Worm (Caenorhabditis elegans): Measurements from ENCODE around the gene sod-4.

sod-4 gene

DNA sequence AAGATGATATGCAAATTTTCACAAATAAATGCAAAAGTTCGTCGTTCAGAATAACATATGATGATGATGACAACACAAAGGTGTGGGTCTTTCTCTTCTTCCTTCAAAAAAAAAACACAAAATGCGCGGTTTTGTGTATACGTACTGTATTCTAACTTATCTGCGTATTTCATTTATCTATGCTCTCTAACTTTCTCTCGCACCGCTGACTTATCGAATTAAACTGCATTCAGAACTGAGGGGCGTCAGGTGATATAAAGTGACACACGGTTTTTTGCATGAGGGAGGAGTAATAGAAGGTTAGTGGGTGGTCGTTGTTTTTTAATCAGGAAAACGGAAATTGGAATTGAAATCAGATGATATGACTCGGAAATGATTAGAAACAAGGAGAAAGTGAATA, at the start of gene sod-4:
Gene sod-4, minus strand, starts transcription at position 109 of the 400 bp plus-strand sequence.
- TF ChIP-seq dao-5 (tag; optimal IDR thresholded peaks at IDR 0.05) (no peak), W03F9.2 (tag; optimal IDR thresholded peaks at IDR 0.05) (no peak), him-1 (tag; optimal IDR thresholded peaks at IDR 0.05) (no peak)

DNA sequence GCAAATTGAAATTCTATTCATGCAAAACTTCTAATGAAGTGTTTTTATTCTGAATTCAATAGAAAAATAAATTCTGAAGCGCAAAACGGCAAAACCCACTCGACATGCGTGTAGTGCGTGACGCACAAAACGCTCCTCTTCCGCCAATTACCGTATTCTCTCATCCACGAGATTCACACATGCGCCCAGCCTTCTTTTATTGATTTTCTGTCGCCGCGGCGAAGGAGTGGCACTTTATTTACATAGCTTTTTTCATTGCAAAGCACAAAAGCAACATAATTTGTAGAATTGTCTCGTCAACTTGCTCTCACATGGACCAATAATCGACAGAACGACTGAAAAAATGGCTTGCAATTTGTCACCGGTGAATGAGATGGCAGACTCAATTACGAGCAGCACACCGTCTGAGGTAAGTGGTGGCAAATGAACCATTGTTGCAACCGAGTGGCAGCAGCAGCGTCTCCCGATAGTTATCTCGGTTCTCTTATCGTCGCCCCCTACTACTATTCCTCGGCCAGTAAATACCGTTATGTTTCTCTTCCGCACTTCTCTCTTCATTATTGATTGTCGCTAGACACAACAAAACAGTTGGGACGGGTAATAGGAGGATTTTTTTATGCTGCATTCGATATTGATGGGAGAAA, 46.0 kb upstream of the sod-4 start, which contains the start of gene unc-16:
Gene unc-16, plus strand, starts transcription at position 243 of the 644 bp plus-strand sequence.
- TF ChIP-seq dao-5 (tag; optimal IDR thresholded peaks at IDR 0.05): no peak
- TF ChIP-seq him-1 (tag; optimal IDR thresholded peaks at IDR 0.05): peak; percentile 55
- peak; percentile 84 for TF ChIP-seq W03F9.2 (tag; optimal IDR thresholded peaks at IDR 0.05)

DNA sequence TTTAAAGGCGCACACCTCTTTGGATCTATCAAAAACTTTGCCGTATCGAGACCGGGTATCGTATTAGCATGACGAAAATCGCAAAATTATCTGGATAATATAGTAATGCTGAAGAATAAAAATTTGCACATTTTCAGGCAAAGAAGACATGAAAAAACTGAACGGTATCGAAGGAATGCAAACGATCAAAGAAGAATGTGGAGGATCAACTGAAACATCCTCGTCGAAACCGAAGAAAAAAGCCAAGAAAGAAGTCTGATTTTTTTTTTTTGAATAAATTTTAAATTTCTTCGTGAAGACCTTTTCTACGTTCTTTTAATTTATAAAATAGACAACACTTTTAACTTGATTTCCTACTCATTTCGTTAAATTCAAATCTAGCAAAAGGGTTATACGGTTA, 44.6 kb upstream of the sod-4 start, which contains the start of gene ZK1098.12:
Gene ZK1098.12, plus strand, starts transcription at position 301 of the 400 bp plus-strand sequence.
- TF ChIP-seq him-1 (tag; optimal IDR thresholded peaks at IDR 0.05): no peak
- TF ChIP-seq W03F9.2 (tag; optimal IDR thresholded peaks at IDR 0.05): no peak
- no peak for TF ChIP-seq dao-5 (tag; optimal IDR thresholded peaks at IDR 0.05)

DNA sequence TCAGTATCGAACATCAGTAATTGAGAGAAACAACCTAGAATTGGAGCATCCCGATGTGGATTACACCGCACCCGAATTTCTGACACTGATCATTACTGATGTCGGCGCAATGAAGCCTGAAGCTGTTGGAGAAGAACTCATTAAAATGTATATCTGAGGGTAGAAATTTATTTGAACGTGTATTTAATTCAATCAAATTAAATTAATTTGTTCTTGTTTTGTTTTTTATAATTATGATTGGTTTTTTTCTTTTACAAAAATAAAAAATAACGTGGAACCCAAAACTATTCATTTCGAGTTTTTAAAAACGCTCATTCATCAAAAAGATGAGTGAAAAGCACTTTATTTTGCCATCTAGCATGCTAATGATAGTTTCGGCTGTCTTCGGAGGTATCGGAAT, 44.0 kb upstream of the sod-4 start, which contains the start of gene ZK1098.9:
Gene ZK1098.9, plus strand, starts transcription at position 301 of the 400 bp plus-strand sequence.
- no peak for TF ChIP-seq W03F9.2 (tag; optimal IDR thresholded peaks at IDR 0.05)
- TF ChIP-seq dao-5 (tag; optimal IDR thresholded peaks at IDR 0.05): no peak
- no peak for TF ChIP-seq him-1 (tag; optimal IDR thresholded peaks at IDR 0.05)

DNA sequence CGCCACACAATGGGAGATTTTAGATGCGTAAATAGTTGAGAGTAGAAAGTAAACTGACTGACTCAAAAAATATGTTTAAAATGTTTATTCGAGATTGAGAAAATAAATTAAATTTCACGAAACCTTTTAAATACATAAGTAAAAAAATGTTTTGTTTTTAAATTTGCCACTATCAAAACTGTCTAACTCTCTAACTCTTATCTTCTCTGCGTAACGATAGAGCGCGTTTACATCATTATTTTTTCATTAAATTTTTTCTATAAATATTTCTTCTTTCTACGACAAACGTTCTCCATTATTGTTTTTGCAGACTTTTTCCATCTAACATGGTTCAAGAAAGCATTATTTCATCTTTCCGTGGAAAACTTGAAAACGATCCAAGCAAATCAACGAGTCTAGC, 42.6 kb upstream of the sod-4 start, which contains the start of gene eif-2Balpha:
Gene eif-2Balpha, plus strand, starts transcription at position 304 of the 400 bp plus-strand sequence.
- no peak for TF ChIP-seq dao-5 (tag; optimal IDR thresholded peaks at IDR 0.05)
- peak; percentile 56 for TF ChIP-seq W03F9.2 (tag; optimal IDR thresholded peaks at IDR 0.05)
- TF ChIP-seq him-1 (tag; optimal IDR thresholded peaks at IDR 0.05): no peak

DNA sequence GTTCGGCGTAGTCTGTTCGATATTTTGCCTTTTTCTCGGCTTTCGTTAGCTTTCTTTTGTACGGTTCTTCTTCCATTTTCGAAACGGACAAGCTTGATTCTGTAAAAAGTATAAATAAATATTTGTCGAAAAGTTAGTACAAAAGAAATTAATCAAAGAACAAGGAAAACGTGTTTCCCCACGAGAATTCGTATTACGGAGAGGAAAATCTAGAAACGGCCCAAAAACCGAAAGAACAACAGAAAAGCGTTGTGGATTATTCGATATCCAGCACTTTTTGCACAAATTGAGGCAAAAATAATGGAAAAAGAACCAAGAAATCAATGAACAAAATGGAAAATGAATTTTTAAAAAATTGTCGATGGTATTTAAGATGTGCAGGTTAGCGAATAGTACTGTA, 42.1 kb upstream of the sod-4 start, which contains the start of gene mut-7:
Gene mut-7, minus strand, starts transcription at position 101 of the 400 bp plus-strand sequence.
- TF ChIP-seq him-1 (tag; optimal IDR thresholded peaks at IDR 0.05): no peak
- TF ChIP-seq dao-5 (tag; optimal IDR thresholded peaks at IDR 0.05): no peak
- no peak for TF ChIP-seq W03F9.2 (tag; optimal IDR thresholded peaks at IDR 0.05)

DNA sequence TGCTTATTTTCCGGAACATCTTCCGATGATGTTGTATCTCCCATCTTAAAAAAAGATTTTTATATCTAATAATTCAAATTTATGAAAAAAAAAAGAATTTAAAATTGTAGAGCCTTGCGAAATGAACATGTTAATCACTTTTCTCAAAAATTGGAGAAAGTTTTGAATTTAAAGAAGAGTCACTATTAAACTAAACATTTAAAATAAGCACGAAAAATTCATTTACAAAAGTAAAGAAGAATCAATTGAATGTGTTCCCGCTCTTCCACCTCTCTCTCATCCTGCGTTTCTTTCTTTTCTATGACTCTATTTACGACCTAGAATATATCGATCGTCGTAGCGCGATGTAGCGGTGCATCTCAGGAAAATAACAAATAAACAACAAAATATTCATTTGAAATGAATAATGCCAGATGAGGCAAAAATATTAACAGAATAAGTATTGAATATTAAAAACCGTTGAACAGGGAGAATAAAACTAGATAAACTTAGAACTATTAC, 38.5 kb upstream of the sod-4 start, which contains the start of gene ZK1098.3:
Gene ZK1098.3, minus strand, starts transcription at position 51 of the 501 bp plus-strand sequence.
- TF ChIP-seq dao-5 (tag; optimal IDR thresholded peaks at IDR 0.05) (no peak), W03F9.2 (tag; optimal IDR thresholded peaks at IDR 0.05) (no peak), him-1 (tag; optimal IDR thresholded peaks at IDR 0.05) (no peak)

DNA sequence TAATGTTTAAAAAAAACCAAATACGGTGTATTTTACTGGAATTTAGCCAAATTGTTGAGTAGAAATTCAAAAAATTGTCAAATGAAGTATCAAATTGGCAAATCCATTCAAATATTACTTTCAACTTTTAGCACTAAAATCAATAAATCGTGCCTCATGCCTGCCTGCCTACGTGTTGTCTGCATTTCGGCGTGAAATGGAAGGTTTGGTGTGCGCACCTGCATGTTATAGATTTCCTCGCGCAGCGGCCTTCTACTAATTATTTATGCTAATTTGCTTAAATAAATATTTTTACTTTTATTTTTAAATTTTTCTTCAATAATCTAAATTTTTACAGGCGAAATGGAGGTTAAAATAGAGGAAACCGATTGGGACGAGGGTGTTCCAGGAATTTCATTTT, 28.6 kb upstream of the sod-4 start, which contains the start of gene ZK1098.2:
Gene ZK1098.2, plus strand, starts transcription at position 336 of the 400 bp plus-strand sequence.
- TF ChIP-seq W03F9.2 (tag; optimal IDR thresholded peaks at IDR 0.05) (peak; percentile 12), dao-5 (tag; optimal IDR thresholded peaks at IDR 0.05) (no peak)

DNA sequence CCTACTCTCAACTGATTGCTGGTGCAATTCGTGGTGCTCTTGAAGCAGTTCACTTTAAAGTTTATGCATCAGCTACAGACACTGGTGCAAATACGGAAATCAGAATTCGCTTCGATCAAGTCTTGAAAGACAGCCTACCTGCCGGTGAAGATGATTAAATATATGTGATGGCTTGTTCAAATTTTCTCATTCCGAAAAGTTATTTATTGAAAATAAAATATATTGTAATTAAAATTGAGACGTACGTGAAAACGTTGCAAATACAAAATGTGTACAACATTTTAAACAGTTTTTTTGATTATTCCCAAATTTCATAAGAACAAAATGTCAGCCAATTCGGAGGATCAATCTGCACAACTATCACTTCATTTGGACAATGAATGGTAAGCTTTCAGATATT, 26.7 kb upstream of the sod-4 start, which contains the start of gene ZK1098.6:
Gene ZK1098.6, plus strand, starts transcription at position 301 of the 400 bp plus-strand sequence.
- TF ChIP-seq him-1 (tag; optimal IDR thresholded peaks at IDR 0.05) (no peak), W03F9.2 (tag; optimal IDR thresholded peaks at IDR 0.05) (no peak), dao-5 (tag; optimal IDR thresholded peaks at IDR 0.05) (no peak)

DNA sequence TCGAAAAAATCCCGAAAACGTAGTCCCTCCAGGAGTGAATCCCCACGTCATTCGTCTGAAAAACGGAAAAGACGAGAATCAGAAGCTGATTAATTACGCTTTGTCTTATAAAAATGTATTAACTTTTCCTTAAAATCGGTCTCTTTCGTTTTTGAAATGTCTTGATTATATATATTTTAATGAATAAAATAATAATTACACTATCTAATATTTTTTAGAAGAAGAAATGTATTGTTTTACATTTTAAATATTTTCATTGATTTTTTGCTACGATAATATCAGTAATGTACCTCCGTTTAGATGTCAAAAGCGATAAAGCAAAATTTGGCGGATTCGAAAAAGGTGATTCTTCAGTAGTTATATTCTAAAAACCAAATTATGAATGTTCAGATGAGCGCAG, 25.1 kb upstream of the sod-4 start, which contains the start of gene trpp-3:
Gene trpp-3, plus strand, starts transcription at position 301 of the 400 bp plus-strand sequence.
- TF ChIP-seq dao-5 (tag; optimal IDR thresholded peaks at IDR 0.05) (no peak), W03F9.2 (tag; optimal IDR thresholded peaks at IDR 0.05) (no peak), him-1 (tag; optimal IDR thresholded peaks at IDR 0.05) (no peak)

DNA sequence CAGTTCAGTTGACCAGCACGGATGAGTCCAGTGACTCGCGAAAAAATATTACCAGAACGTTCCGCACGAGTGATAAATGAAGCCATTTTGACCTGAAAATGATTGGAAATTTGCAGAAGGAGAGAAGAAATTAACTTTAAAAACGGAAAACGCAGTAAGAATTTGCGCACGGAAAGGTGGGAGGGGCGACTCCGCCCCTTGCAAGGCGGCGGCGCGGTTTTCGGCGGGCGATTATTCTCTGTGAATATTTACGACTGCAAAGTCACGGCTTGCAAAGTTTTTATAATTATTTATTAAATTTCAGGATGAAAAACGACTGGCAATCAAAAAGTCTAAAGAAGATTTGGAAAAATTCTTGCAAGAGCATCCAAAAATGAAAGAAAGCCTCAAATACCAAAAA, 23.4 kb upstream of the sod-4 start, which contains the start of gene mrps-23:
Gene mrps-23, minus strand, starts transcription at position 92 of the 400 bp plus-strand sequence.
- no peak for TF ChIP-seq dao-5 (tag; optimal IDR thresholded peaks at IDR 0.05)
- TF ChIP-seq him-1 (tag; optimal IDR thresholded peaks at IDR 0.05): no peak
- TF ChIP-seq W03F9.2 (tag; optimal IDR thresholded peaks at IDR 0.05): no peak

DNA sequence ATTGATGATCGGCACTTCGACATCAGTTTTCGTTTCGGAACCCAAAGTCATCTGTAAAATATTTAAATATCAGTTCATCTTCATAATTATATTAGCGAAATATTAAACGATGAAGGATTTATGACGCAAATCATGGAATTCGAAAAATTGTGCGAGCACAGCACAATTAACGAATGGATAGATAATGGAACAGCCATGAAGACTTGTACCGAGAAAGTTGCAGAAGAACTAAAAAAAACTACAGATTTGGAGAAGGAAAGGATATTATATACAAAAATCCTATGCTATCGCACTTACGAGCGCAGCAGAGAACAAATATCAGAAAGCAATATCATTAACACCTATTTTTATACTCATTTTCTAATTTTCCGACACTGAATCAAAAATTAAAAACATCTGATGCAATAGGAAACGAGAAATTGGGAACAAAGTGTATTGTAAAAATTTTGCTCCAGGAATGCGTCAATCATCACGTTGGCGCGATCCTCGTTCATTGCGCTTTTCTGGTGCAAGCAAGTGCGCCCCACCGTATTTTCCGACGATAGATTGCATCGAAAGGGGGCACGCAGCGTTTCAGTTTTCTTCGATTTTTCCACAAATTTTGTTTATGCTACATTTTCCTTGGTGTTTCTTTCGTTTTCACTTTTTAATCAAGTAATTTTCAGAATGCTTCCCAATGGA, 21.4 kb upstream of the sod-4 start, which contains the start of the genes clu-1 and prp-40:
Gene clu-1, minus strand, starts transcription at position 51 of the 681 bp plus-strand sequence.
Gene prp-40, plus strand, starts transcription at position 666 of the 681 bp plus-strand sequence.
- no peak for TF ChIP-seq him-1 (tag; optimal IDR thresholded peaks at IDR 0.05)
- TF ChIP-seq W03F9.2 (tag; optimal IDR thresholded peaks at IDR 0.05): peak; percentile 95

DNA sequence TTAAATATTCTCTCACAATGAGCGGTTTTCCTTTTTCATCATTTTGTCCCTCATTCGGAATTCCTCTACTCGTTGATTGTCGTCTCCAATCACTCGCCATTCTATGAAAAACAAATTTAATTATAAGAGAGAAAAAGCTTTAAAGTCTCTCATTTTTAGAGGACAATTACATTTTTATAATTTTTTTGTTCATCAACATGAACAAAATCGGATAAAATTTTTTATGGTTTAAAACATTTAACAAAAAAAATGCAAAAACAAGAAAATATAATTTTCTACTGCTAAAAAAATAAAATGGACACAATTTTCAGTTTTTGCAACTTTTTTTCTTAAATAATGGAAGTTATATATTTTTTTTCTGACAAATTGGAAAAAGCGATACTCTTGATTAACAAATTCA, 16.0 kb upstream of the sod-4 start, which contains the start of gene F55H2.7:
Gene F55H2.7, minus strand, starts transcription at position 101 of the 400 bp plus-strand sequence.
- no peak for TF ChIP-seq dao-5 (tag; optimal IDR thresholded peaks at IDR 0.05)
- TF ChIP-seq W03F9.2 (tag; optimal IDR thresholded peaks at IDR 0.05): no peak
- TF ChIP-seq him-1 (tag; optimal IDR thresholded peaks at IDR 0.05): no peak
